Fruit fly (Drosophila melanogaster): ENCODE data around the gene sordd1.

The sordd1 gene

dm6 chrX:15788235-15789187, 7.3 kb downstream of the sordd1 start, which contains the start of gene Rhp (continued):
- no peak for TF ChIP-seq slou (GFP tag; optimal IDR thresholded peaks at IDR 0.05)
- no peak for TF ChIP-seq chn (GFP tag; optimal IDR thresholded peaks at IDR 0.05)
- no peak for TF ChIP-seq jing (GFP tag; optimal IDR thresholded peaks at IDR 0.05)
- TF ChIP-seq NK7.1 (GFP tag; optimal IDR thresholded peaks at IDR 0.05) = no peak
- TF ChIP-seq CG13296 (GFP tag; optimal IDR thresholded peaks at IDR 0.05) = peak; percentile 77
- TF ChIP-seq ac (GFP tag; optimal IDR thresholded peaks at IDR 0.05) = peak; percentile 19
- no peak for TF ChIP-seq tgo (GFP tag; IDR thresholded peaks at IDR 0.05)
- TF ChIP-seq CG7786 (GFP tag; optimal IDR thresholded peaks at IDR 0.05) = no peak
- TF ChIP-seq Sox102F (GFP tag; optimal IDR thresholded peaks at IDR 0.05) = peak; percentile 50
- peak; percentile 76 for TF ChIP-seq CG15601 (tag; optimal IDR thresholded peaks at IDR 0.05)
- TF ChIP-seq Hand (GFP tag; optimal IDR thresholded peaks at IDR 0.05) = no peak
- TF ChIP-seq CG30403 (GFP tag; optimal IDR thresholded peaks at IDR 0.05) = no peak
- TF ChIP-seq Gsc (GFP tag; IDR thresholded peaks at IDR 0.05) = no peak
- TF ChIP-seq Atf3 (GFP tag; optimal IDR thresholded peaks at IDR 0.05) = no peak
- TF ChIP-seq dati (GFP tag; IDR thresholded peaks at IDR 0.05) = no peak
- TF ChIP-seq sens (GFP tag) = peak; percentile 90
- no peak for TF ChIP-seq zf30C (GFP tag; optimal IDR thresholded peaks at IDR 0.05)
- TF ChIP-seq corto (GFP tag; optimal IDR thresholded peaks at IDR 0.05) = no peak
- no peak for TF ChIP-seq toy (GFP tag; IDR thresholded peaks at IDR 0.05)
- TF ChIP-seq BEAF-32 (GFP tag; optimal IDR thresholded peaks at IDR 0.05) = peak; percentile 11
- no peak for TF ChIP-seq ttk (GFP tag; IDR thresholded peaks at IDR 0.05)
- TF ChIP-seq Awh (GFP tag; IDR thresholded peaks at IDR 0.05) = peak; percentile 55
- peak; percentile 47 for TF ChIP-seq CG14710 (tag; optimal IDR thresholded peaks at IDR 0.05)
- no peak for TF ChIP-seq CG18599 (GFP tag; optimal IDR thresholded peaks at IDR 0.05)
- no peak for TF ChIP-seq HLH54F (GFP tag; optimal IDR thresholded peaks at IDR 0.05)
- no peak for TF ChIP-seq sug (tag; optimal IDR thresholded peaks at IDR 0.05)
- TF ChIP-seq inv (GFP tag; IDR thresholded peaks at IDR 0.05; ENCODE audit: partially characterized antibody) = no peak
- TF ChIP-seq CG3281 (GFP tag; optimal IDR thresholded peaks at IDR 0.05) = peak; percentile 16
- no peak for TF ChIP-seq Deaf1 (tag; optimal IDR thresholded peaks at IDR 0.05)
- no peak for TF ChIP-seq E2f2 (GFP tag; IDR thresholded peaks at IDR 0.05)
- TF ChIP-seq Hr78 (GFP tag; optimal IDR thresholded peaks at IDR 0.05) = no peak
- TF ChIP-seq CG6791 (GFP tag; IDR thresholded peaks at IDR 0.05; ENCODE audit: partially characterized antibody) = peak; percentile 15; the same call in 1 of the 3 replicates
- no peak for TF ChIP-seq Ptx1 (GFP tag; IDR thresholded peaks at IDR 0.05)
- no peak for TF ChIP-seq kay (GFP tag; optimal IDR thresholded peaks at IDR 0.05)
- TF ChIP-seq fd102C (GFP tag; optimal IDR thresholded peaks at IDR 0.05) = no peak
- no peak for TF ChIP-seq D19B (GFP tag; optimal IDR thresholded peaks at IDR 0.05)
- no peak for TF ChIP-seq danr (GFP tag; IDR thresholded peaks at IDR 0.05)
- TF ChIP-seq CG4424 (GFP tag; optimal IDR thresholded peaks at IDR 0.05) = peak; percentile 5
- TF ChIP-seq CG32532 (GFP tag; IDR thresholded peaks at IDR 0.05) = no peak
- TF ChIP-seq exex (tag; optimal IDR thresholded peaks at IDR 0.05) = peak; percentile 46
- no peak for TF ChIP-seq Rx (GFP tag; IDR thresholded peaks at IDR 0.05)
- TF ChIP-seq kni (GFP tag; optimal IDR thresholded peaks at IDR 0.05) = peak; percentile 17
- TF ChIP-seq CG4820 (GFP tag; optimal IDR thresholded peaks at IDR 0.05) = no peak
- peak; percentile 44 for TF ChIP-seq CG17385 (GFP tag; optimal IDR thresholded peaks at IDR 0.05)
- TF ChIP-seq YL-1 (GFP tag; optimal IDR thresholded peaks at IDR 0.05) = peak; percentile 43
- no peak for TF ChIP-seq emc (GFP tag; optimal IDR thresholded peaks at IDR 0.05)
- TF ChIP-seq CG4730 (GFP tag; IDR thresholded peaks at IDR 0.05) = no peak
- TF ChIP-seq CG12659 (GFP tag; optimal IDR thresholded peaks at IDR 0.05) = peak; percentile 12
- no peak for TF ChIP-seq hb (GFP tag; IDR thresholded peaks at IDR 0.05; ENCODE audit: partially characterized antibody)
